Worm (Caenorhabditis elegans) whole organism, midembryonic: Measurements from ENCODE around the gene srh-240.

Experiments used
- T22C8.4 ChIP-seq: fragments of 200-800 bp; sonication (Bioruptor generic); IDR thresholded peaks from 2 replicates; pipeline ENCODE4 v1.3.6; 2022; ENCODE audit warnings: missing genetic modification characterization, missing compliant biosample characterization
- cog-1 ChIP-seq: sonication (generic microtip); optimal IDR thresholded peaks from 2 replicates; lab custom pipeline; 2016; ENCODE audit warnings: missing genetic modification characterization, missing compliant biosample characterization
- flt-1 ChIP-seq: fragments of 200-800 bp; sonication (Bioruptor generic); IDR thresholded peaks from 2 replicates; pipeline ENCODE4 v1.3.6; 2022; ENCODE audit warnings: missing genetic modification characterization, missing compliant biosample characterization
- klf-2 ChIP-seq: fragments of 200-800 bp; sonication (Bioruptor generic); conservative IDR thresholded peaks from 2 replicates; pipeline ENCODE4 v1.3.6; 2022; ENCODE audit warnings: missing genetic modification reagents, missing genetic modification characterization, missing compliant biosample characterization
- med-1 ChIP-seq: sonication (generic microtip); optimal IDR thresholded peaks from 2 replicates; lab custom pipeline; 2017; ENCODE audit warnings: missing genetic modification characterization, mild to moderate bottlenecking, missing compliant biosample characterization, antibody characterized with exemption, missing genetic modification reagents; ENCODE audit not compliant: insufficient read depth
- ref-1 ChIP-seq: fragments of 200-800 bp; sonication (Bioruptor generic); conservative IDR thresholded peaks from 2 replicates; pipeline ENCODE4 v1.3.6; 2022; ENCODE audit warnings: missing genetic modification reagents, missing genetic modification characterization, missing compliant biosample characterization
- tab-1 ChIP-seq: fragments of 200-800 bp; sonication (Bioruptor generic); IDR thresholded peaks from 2 replicates; pipeline ENCODE4 v1.3.6; 2022; ENCODE audit warnings: missing genetic modification characterization, missing compliant biosample characterization
- ztf-23 ChIP-seq: fragments of 200-800 bp; sonication (Bioruptor generic); IDR thresholded peaks from 2 replicates; pipeline ENCODE4 v1.3.6; 2022; ENCODE audit warnings: missing genetic modification reagents, missing genetic modification characterization, missing compliant biosample characterization
- ztf-29 ChIP-seq: fragments of 200-800 bp; sonication (Bioruptor generic); IDR thresholded peaks from 2 replicates; pipeline ENCODE4 v1.3.6; 2022; ENCODE audit warnings: missing genetic modification reagents, missing genetic modification characterization, missing compliant biosample characterization

The srh-240 gene

DNA sequence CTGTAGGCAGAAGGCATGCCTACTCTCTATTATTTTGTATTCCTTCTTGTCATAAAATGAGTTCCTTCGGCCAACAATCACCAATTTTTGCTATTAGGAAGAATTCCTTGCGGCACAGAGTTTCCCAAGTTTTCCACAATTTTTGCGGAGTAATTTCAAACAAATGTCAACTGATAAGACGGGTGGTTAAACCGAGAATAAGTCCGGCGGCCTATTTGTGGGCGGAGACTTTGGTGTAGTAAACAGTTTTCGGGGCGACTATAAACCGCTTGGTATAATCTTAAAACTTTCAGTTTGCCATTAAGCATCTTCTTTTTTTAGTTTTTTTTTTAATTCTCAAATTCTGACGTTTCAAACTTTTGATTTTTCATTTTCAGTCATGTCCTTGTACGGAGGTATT is 16.0 kb downstream of the srh-240 start, which contains the start of gene ifc-1:
TSS of gene ifc-1 (plus strand) at position 378 of the 400 bp plus-strand sequence.
- TF ChIP-seq tab-1 (GFP tag; lab: Robert Waterston, UW) (no peak), ztf-23 (GFP tag; lab: Robert Waterston, UW) (no peak), ztf-29 (GFP tag; lab: Robert Waterston, UW) (no peak), cog-1 (tag; lab: Kevin White, UChicago) (no peak), ref-1 (GFP tag; lab: Robert Waterston, UW) (no peak), T22C8.4 (GFP tag; lab: Robert Waterston, UW) (no peak), klf-2 (GFP tag; lab: Robert Waterston, UW) (no peak), flt-1 (GFP tag; lab: Robert Waterston, UW) (no peak), med-1 (GFP tag; lab: Kevin White, UChicago) (no peak)

DNA sequence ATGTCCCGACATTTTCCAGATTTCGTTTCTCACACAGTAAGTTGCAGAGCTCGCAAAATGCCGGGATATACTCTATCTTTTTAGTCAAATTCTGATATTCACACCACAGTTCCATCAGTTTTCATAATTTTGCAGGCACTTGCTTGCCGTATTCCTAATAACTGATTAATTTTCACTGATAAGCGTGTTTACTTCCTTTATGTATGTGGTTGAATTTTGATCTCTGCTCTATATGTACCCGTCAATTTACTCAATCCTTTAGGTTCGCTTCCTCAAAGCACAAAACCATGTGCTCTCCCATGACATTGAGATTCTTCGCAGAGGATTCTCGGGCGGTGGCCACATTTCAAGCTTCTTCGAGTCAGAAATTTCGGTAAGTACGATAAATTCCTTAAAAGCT is 16.6 kb downstream of the srh-240 start:
- TF ChIP-seq ref-1 (GFP tag; lab: Robert Waterston, UW) (no peak), med-1 (GFP tag; lab: Kevin White, UChicago) (no peak), tab-1 (GFP tag; lab: Robert Waterston, UW) (no peak), cog-1 (tag; lab: Kevin White, UChicago) (no peak), ztf-23 (GFP tag; lab: Robert Waterston, UW) (no peak), T22C8.4 (GFP tag; lab: Robert Waterston, UW) (no peak), ztf-29 (GFP tag; lab: Robert Waterston, UW) (no peak), klf-2 (GFP tag; lab: Robert Waterston, UW) (no peak), flt-1 (GFP tag; lab: Robert Waterston, UW) (no peak)

DNA sequence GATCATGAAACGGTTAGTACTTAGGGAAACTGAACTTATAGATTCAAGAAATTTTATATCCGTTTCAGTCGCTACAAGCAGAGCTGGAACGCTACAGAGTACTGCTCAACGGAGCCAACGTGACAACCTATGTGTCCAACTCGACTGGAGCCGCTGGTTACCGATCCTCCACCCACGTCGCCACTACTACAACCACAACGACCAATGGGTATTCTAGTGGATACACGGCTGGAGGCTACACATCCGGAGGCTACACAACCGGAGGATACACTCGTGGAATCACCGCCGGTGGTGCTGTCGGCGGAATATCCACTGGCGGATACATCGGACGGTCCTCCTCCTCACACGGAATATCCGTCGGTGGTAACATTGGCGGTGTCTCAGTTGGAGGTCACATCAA is 18.1 kb downstream of the srh-240 start:
- TF ChIP-seq ztf-23 (GFP tag; lab: Robert Waterston, UW) (no peak), ref-1 (GFP tag; lab: Robert Waterston, UW) (no peak), flt-1 (GFP tag; lab: Robert Waterston, UW) (no peak), cog-1 (tag; lab: Kevin White, UChicago) (no peak), ztf-29 (GFP tag; lab: Robert Waterston, UW) (no peak), tab-1 (GFP tag; lab: Robert Waterston, UW) (no peak), med-1 (GFP tag; lab: Kevin White, UChicago) (no peak), T22C8.4 (GFP tag; lab: Robert Waterston, UW) (no peak), klf-2 (GFP tag; lab: Robert Waterston, UW) (no peak)

DNA sequence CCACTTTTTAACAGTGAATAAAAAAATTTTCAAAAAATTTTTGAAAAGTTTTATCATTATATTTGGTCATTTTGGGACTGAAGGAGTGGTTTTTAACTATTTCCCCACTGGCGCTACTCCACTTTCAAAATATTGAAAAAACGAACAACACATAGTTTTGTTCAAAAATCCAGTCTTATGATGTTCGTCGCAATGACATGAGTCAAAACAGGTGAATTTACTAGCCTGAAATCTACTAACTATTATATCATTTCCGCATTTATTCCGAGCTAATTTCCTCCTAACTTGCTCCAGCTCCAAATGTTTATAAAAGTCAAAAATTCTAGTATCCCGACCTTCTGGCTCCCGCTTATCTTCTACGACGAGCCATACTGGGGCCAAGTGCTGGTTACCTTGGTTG is 19.4 kb downstream of the srh-240 start, which contains the start of gene sre-24:
TSS of gene sre-24 (plus strand) at position 301 of the 400 bp plus-strand sequence.
- TF ChIP-seq med-1 (GFP tag; lab: Kevin White, UChicago) (no peak), klf-2 (GFP tag; lab: Robert Waterston, UW) (no peak), flt-1 (GFP tag; lab: Robert Waterston, UW) (no peak), T22C8.4 (GFP tag; lab: Robert Waterston, UW) (no peak), ztf-23 (GFP tag; lab: Robert Waterston, UW) (no peak), tab-1 (GFP tag; lab: Robert Waterston, UW) (no peak), cog-1 (tag; lab: Kevin White, UChicago) (no peak), ztf-29 (GFP tag; lab: Robert Waterston, UW) (no peak)

DNA sequence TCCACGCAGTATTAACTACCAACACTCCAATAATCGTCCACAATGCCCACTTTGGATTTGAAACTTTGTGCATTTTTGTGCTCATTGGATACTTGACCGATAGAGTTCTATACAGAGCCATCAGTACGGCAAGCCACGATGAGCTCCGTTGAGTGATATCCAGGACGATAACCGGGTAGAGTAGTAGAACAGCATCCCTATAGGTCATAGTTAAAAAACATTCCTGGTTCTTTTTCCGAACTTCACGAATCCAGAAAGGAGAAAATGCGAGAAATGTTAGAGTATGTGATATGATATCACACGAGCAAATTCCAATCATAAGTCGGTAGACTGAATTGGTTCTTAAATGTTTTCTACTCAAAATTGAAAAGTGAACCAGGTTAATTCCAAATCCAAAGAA is 23.3 kb downstream of the srh-240 start:
- TF ChIP-seq ref-1 (GFP tag; lab: Robert Waterston, UW), result no peak
- TF ChIP-seq ztf-23 (GFP tag; lab: Robert Waterston, UW), result no peak
- no peak for TF ChIP-seq med-1 (GFP tag; lab: Kevin White, UChicago)
- TF ChIP-seq tab-1 (GFP tag; lab: Robert Waterston, UW), result no peak
- TF ChIP-seq cog-1 (tag; lab: Kevin White, UChicago), result no peak
- no peak for TF ChIP-seq klf-2 (GFP tag; lab: Robert Waterston, UW)

DNA sequence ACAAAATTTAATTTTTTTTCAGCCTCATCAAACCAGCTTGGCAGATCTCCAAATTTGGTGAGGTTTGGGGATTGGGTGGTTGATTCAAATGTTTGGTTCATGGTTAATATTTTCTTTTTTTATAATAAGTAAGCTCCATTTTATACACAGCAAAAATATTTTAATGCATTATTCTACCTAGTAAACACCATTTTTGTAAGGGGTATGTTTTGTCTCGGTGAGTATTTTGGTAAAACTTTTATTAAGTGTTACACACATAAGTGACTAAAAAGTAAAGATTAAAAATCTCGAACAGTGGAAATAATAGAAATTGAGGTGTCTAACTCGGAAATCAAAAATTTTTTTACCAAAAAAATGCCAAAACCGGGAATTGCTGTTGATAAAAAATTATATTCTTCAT is 23.7 kb downstream of the srh-240 start, which contains the start of gene srw-4:
TSS of gene srw-4 (minus strand) at position 101 of the 400 bp plus-strand sequence.
- no peak for TF ChIP-seq med-1 (GFP tag; lab: Kevin White, UChicago)
- TF ChIP-seq tab-1 (GFP tag; lab: Robert Waterston, UW), result no peak
- TF ChIP-seq ztf-23 (GFP tag; lab: Robert Waterston, UW), result no peak
- TF ChIP-seq ref-1 (GFP tag; lab: Robert Waterston, UW), result no peak
- no peak for TF ChIP-seq klf-2 (GFP tag; lab: Robert Waterston, UW)
- TF ChIP-seq flt-1 (GFP tag; lab: Robert Waterston, UW), result no peak
- no peak for TF ChIP-seq T22C8.4 (GFP tag; lab: Robert Waterston, UW)
- no peak for TF ChIP-seq ztf-29 (GFP tag; lab: Robert Waterston, UW)
- no peak for TF ChIP-seq cog-1 (tag; lab: Kevin White, UChicago)

DNA sequence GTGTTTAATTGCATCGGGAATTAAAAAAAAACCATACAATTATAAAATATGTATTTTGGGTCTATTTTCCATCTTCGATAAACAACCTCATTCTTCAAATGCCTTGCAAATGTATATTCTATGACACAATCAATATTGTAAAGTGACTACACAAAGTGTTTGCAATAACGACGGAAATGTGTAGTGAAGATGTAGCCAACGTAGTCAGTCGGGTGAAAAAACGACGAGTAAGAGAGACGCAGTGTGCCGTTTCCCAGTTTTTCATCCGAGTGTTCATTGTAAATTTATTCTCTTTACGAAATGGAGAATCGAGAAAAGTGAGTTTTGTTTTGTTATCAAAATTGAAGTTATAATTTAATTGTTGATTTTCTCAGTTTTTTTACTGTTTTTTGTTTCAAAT is 26.9 kb downstream of the srh-240 start, which contains the start of gene F37B4.15:
TSS of gene F37B4.15 (plus strand) at position 301 of the 400 bp plus-strand sequence.
- TF ChIP-seq ztf-23 (GFP tag; lab: Robert Waterston, UW) (no peak), med-1 (GFP tag; lab: Kevin White, UChicago) (no peak), cog-1 (tag; lab: Kevin White, UChicago) (no peak), flt-1 (GFP tag; lab: Robert Waterston, UW) (no peak), ref-1 (GFP tag; lab: Robert Waterston, UW) (no peak), T22C8.4 (GFP tag; lab: Robert Waterston, UW) (no peak), klf-2 (GFP tag; lab: Robert Waterston, UW) (no peak), ztf-29 (GFP tag; lab: Robert Waterston, UW) (no peak)

DNA sequence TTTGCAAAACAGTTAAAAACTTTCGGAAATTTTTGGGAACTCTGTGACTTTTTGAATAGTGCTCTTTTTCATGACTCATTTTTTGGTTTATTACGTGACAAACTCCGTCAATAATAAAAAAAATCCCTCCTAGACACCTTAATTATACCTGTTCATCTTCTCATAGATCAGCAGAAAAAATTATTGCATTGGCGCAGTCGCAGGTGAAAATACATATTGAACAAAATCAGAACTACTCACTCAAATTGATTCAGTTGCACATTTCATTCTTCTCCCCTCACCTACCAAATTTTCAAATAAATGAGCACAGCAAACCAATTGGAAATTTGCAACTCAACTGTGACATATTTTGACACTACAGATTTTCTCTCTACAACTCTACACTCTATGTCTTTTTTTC is 28.0 kb downstream of the srh-240 start, which contains the start of gene srh-127:
TSS of gene srh-127 (plus strand) at position 301 of the 400 bp plus-strand sequence.
- TF ChIP-seq ztf-29 (GFP tag; lab: Robert Waterston, UW) (no peak), T22C8.4 (GFP tag; lab: Robert Waterston, UW) (no peak), klf-2 (GFP tag; lab: Robert Waterston, UW) (no peak), cog-1 (tag; lab: Kevin White, UChicago) (no peak), ref-1 (GFP tag; lab: Robert Waterston, UW) (no peak), med-1 (GFP tag; lab: Kevin White, UChicago) (no peak)
